Worm (Caenorhabditis elegans): ENCODE data around the gene C16C10.1.
A peak's percentile ranks its signal among the peaks of the same experiment; 100 is the strongest.

The C16C10.1 gene

DNA sequence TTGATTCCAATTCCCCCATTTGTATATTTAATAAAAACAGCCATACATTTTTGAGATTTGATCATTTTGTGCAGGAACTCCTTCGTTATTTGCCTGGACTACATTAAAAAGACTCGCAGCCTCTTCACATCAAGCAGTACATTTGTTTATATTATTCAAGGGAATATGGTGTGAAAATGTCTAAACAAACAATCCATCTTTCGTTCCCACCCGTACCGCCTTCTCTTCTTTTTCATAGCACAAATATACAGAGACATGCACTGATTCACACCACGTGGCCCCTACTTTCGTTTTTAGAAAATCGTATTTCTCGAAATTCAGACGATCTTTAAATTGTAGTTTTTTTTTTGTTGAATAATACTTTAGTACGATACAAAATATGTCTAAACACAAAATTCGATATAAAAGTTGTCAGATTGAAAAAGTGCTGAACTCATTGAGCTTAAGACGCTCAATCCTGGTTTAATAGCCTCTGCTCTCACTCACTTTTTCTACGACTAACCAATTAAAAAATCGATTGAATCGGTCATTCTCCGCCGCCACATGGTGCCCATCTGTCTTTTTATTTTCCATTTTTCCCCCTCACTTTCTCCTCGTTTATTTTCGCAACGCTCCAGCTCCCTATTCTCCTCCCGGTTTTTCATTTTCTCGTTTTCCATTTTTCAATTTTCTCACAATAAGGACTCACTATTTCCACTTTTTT lies 14.2 kb upstream of the C16C10.1 start (continued):
- TF ChIP-seq lin-13 (GFP tag; optimal IDR thresholded peaks at IDR 0.05) (peak; percentile 26), T26A8.4 (GFP tag; IDR thresholded peaks at IDR 0.05) (peak; percentile 97), tra-1 (GFP tag; IDR thresholded peaks at IDR 0.05) (0 out of 2 replicates have a peak, but pooled peaks have one; percentile 36), unc-39 (tag; optimal IDR thresholded peaks at IDR 0.05) (no peak), nhr-102 (tag; optimal IDR thresholded peaks at IDR 0.05) (peak; percentile 90), aly-2 (tag; optimal IDR thresholded peaks at IDR 0.05) (no peak)

DNA sequence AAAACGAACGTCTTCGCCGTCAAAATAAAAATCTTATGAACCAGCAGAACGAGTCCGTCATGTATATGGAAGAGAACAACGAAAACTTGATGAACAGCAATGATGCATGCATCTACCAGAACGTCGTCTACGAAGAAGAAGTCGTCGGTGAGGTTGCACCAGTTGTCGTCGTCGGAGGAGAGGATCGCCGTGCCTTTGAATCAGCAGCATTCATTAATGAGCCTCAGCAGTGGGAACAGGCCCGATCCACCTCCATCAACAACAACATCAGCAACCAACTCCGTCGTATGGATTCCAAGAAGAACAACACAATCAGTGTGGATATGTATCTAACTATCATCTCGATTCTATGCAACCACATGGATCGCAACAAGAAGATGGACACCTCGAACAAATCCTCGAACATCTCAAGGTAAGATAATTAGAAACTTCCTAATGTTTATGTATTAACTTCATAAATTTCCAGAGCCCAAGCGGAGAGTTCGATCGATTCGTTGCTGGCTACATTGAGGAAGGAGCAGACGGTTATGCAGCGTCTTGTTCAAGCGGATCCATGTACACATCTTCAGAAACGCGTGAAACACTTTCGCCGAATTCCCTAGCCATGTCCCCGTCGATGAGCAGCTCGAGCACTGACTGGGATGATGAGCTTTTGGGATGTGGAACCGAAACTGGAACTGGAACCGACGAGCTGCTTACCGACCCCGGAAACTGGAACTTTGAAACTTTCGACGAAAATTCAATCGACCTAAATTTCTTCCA lies 13.3 kb upstream of the C16C10.1 start:
- TF ChIP-seq mep-1 (tag; optimal IDR thresholded peaks at IDR 0.05) (no peak), ZK337.2 (GFP tag; IDR thresholded peaks at IDR 0.05) (0 out of 2 replicates have a peak, but pooled peaks have one; percentile 35), nhr-76 (tag; optimal IDR thresholded peaks at IDR 0.05) (no peak), aha-1 (tag) (peak; percentile 97), pha-4 (GFP tag; IDR thresholded peaks at IDR 0.05) (0 out of 2 replicates have a peak, but pooled peaks have one; percentile 14), pha-4 (tag; optimal IDR thresholded peaks at IDR 0.05) (no peak), ceh-20 (GFP tag; IDR thresholded peaks at IDR 0.05) (no peak), egl-43 (GFP tag; IDR thresholded peaks at IDR 0.05) (peak; percentile 60), set-16 (GFP tag; IDR thresholded peaks at IDR 0.05) (peak; percentile 25; the same call in 1 of the 2 replicates)

DNA sequence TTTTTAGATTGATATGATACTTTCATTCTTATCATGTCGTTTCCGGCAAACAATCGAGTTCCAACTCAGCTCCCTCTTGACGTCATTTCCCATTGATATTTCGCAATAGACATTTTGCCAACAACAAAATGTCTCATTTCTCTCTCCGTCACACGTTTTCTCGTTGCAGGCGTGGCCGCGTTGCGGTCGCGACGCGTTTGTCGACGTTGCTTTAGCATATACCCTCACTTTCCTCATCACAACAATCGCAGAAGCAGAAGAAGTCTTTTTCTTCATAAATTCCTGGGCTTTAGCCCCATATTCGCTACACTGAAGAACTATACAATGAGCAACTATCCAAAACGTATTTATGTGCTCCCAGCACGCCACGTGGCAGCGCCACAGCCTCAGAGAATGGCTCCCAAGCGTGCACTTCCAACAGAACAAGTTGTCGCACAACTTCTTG lies 12.4 kb upstream of the C16C10.1 start, which contains the start of gene xbp-1:
xbp-1 (plus strand) TSS at position 151 of the 445 bp plus-strand sequence.
- TF ChIP-seq nhr-237 (tag; optimal IDR thresholded peaks at IDR 0.05): no peak
- TF ChIP-seq F10B5.3 (tag; optimal IDR thresholded peaks at IDR 0.05): no peak
- peak; percentile 82 for TF ChIP-seq nhr-48 (tag; optimal IDR thresholded peaks at IDR 0.05)
- peak; percentile 99 for TF ChIP-seq dve-1 (tag; optimal IDR thresholded peaks at IDR 0.05; ENCODE audit: insufficient read depth)
- TF ChIP-seq Y48G9A.11 (GFP tag; IDR thresholded peaks at IDR 0.05): no peak
- TF ChIP-seq hmg-1.1 (GFP tag; IDR thresholded peaks at IDR 0.05): peak; percentile 75
- TF ChIP-seq duxl-1 (tag; optimal IDR thresholded peaks at IDR 0.05; ENCODE audit: poor library complexity): peak; percentile 4
- TF ChIP-seq aha-1 (tag): peak; percentile 99
- TF ChIP-seq set-16 (GFP tag; IDR thresholded peaks at IDR 0.05): peak; percentile 39
- TF ChIP-seq nhr-28 (tag; optimal IDR thresholded peaks at IDR 0.05): peak; percentile 92
- no peak for TF ChIP-seq nhr-76 (tag; optimal IDR thresholded peaks at IDR 0.05)
- no peak for TF ChIP-seq zag-1 (tag; optimal IDR thresholded peaks at IDR 0.05)
- TF ChIP-seq mdt-29 (GFP tag; IDR thresholded peaks at IDR 0.05): peak; percentile 49; the same call in 1 of the 2 replicates
- no peak; the same call in 1 of the 2 replicates for TF ChIP-seq saeg-2 (GFP tag; IDR thresholded peaks at IDR 0.05)
- TF ChIP-seq cey-2 (tag; optimal IDR thresholded peaks at IDR 0.05; ENCODE audit: borderline replicate concordance, insufficient read depth): no peak
- TF ChIP-seq Y105C5A.15 (GFP tag; IDR thresholded peaks at IDR 0.05): no peak
- TF ChIP-seq ama-1 (optimal IDR thresholded peaks at IDR 0.05): peak; percentile 91
- TF ChIP-seq ceh-32 (tag; optimal IDR thresholded peaks at IDR 0.05; ENCODE audit: poor library complexity): no peak
- TF ChIP-seq mxl-3 (GFP tag; optimal IDR thresholded peaks at IDR 0.05): peak; percentile 97
- TF ChIP-seq F37D6.2 (tag; optimal IDR thresholded peaks at IDR 0.05): peak; percentile 64
- TF ChIP-seq ceh-82 (tag; optimal IDR thresholded peaks at IDR 0.05): no peak
- peak; percentile 82 to 94 for TF ChIP-seq lsy-2 (tag; optimal IDR thresholded peaks at IDR 0.05)
- TF ChIP-seq nhr-25 (tag; optimal IDR thresholded peaks at IDR 0.05; ENCODE audit: borderline replicate concordance, insufficient read depth): peak; percentile 78
- no peak for TF ChIP-seq dmd-8 (GFP tag; IDR thresholded peaks at IDR 0.05)
- peak; percentile 51; the same call in 1 of the 2 replicates for TF ChIP-seq Y75B8A.6 (GFP tag; IDR thresholded peaks at IDR 0.05)
- peak; percentile 94 for TF ChIP-seq lin-13 (GFP tag; optimal IDR thresholded peaks at IDR 0.05)
- peak; percentile 89 for TF ChIP-seq nhr-6 (tag; optimal IDR thresholded peaks at IDR 0.05)
- peak; percentile 76 for TF ChIP-seq fkh-10 (GFP tag; optimal IDR thresholded peaks at IDR 0.05)
- TF ChIP-seq egl-27 (tag; optimal IDR thresholded peaks at IDR 0.05): peak; percentile 5
- TF ChIP-seq nhr-77 (tag; optimal IDR thresholded peaks at IDR 0.05): peak; percentile 91
- TF ChIP-seq ceh-20 (GFP tag; IDR thresholded peaks at IDR 0.05): peak; percentile 77
- no peak for TF ChIP-seq gei-8 (GFP tag; optimal IDR thresholded peaks at IDR 0.05)
- TF ChIP-seq arid-1 (GFP tag; conservative IDR thresholded peaks at IDR 0.05): no peak
- no peak for TF ChIP-seq unc-39 (tag; optimal IDR thresholded peaks at IDR 0.05)
